Worm (Caenorhabditis elegans): ENCODE results near the gene F54C9.9.

Gene F54C9.9

DNA sequence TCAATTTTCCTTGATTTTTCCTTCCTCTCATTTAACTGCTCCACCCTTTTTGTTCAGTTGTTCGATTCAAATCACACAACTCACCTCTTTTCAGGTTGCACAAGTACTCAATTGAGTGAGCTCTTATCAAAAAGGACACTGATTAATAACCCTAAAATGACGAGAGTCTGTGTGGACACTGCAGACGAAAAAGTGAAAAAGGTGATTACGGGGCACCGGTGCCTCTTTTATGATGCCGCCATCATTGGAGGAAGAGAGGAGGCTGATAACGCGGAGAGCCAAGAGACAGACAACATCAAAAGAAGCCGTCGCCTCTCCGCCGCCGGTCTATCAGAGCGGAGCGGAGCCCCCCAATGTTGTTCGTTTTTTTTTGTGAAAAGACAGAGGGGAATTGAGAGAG is 47.3 kb downstream of the F54C9.9 start, which contains the start of gene sptf-2:
Gene sptf-2 (plus strand): TSS at position 297 of the 400 bp plus-strand sequence.
- TF ChIP-seq ahr-1 (tag; optimal IDR thresholded peaks at IDR 0.05) (no peak), elt-2 (tag; optimal IDR thresholded peaks at IDR 0.05) (peak; percentile 93), fkh-6 (tag; optimal IDR thresholded peaks at IDR 0.05) (no peak), unc-86 (tag; optimal IDR thresholded peaks at IDR 0.05) (no peak), madf-2 (tag; optimal IDR thresholded peaks at IDR 0.05) (no peak)

DNA sequence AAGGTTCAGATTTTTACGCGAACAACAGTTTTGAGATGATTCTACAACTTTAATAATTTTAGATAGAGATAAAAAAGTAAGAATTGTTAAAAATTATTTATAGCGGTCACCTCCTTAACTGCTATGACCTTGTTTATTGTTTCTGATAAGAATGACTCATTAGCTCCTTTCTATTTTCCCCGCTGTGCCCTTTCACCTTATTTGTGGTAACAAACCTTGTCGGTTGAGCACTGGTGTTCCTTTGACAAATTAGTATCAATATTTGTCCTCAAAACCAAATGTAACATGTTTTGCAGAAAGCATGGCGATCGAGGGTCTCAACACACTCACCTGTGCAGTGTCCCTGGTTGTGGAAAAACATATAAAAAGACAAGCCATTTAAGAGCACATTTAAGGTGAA is 48.7 kb downstream of the F54C9.9 start:
- TF ChIP-seq npax-4 (tag; optimal IDR thresholded peaks at IDR 0.05) = no peak
- TF ChIP-seq ceh-30 (tag; optimal IDR thresholded peaks at IDR 0.05) = no peak
- TF ChIP-seq nhr-11 (tag; optimal IDR thresholded peaks at IDR 0.05) = no peak
- TF ChIP-seq dve-1 (tag; optimal IDR thresholded peaks at IDR 0.05) = no peak

DNA sequence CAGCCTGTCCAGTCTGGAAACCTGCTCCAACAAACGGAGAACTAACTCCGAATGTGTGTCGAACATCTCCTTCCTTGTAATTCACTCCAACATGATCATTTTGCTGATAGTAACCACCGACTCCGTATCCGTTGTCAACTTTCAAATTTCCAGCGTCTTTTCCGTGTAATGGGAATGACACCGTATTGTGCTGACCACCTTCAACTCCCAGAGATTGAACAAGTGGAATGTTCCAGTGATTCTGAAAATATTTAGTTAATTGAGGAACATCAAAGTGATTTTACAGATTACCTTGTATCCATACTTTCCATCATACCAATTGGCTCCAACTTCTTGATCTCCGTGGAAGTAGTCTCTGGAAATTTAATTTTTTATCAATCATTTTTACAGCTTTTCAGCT is 50.1 kb downstream of the F54C9.9 start:
- no peak for TF ChIP-seq ceh-31 (tag; optimal IDR thresholded peaks at IDR 0.05)
- no peak for TF ChIP-seq dmd-4 (tag; optimal IDR thresholded peaks at IDR 0.05; ENCODE audit: borderline replicate concordance)
- TF ChIP-seq npax-4 (tag; optimal IDR thresholded peaks at IDR 0.05) = no peak
- no peak for TF ChIP-seq che-1 (tag; optimal IDR thresholded peaks at IDR 0.05)
- no peak for TF ChIP-seq ref-2 (tag; optimal IDR thresholded peaks at IDR 0.05)
- TF ChIP-seq hlh-6 (tag; optimal IDR thresholded peaks at IDR 0.05) = no peak
- TF ChIP-seq tbx-2 (tag; optimal IDR thresholded peaks at IDR 0.05) = no peak
- no peak for TF ChIP-seq nhr-232 (tag; optimal IDR thresholded peaks at IDR 0.05)
- TF ChIP-seq ama-1 (optimal IDR thresholded peaks at IDR 0.05) = no peak
- TF ChIP-seq unc-86 (tag; optimal IDR thresholded peaks at IDR 0.05) = no peak
- no peak for TF ChIP-seq sdc-2 (tag; optimal IDR thresholded peaks at IDR 0.05)
- no peak for TF ChIP-seq pha-4 (tag; optimal IDR thresholded peaks at IDR 0.05)
- no peak for TF ChIP-seq gmeb-2 (tag; optimal IDR thresholded peaks at IDR 0.05)
- no peak for TF ChIP-seq C38D4.7 (GFP tag; optimal IDR thresholded peaks at IDR 0.05)
- TF ChIP-seq odd-2 (tag; optimal IDR thresholded peaks at IDR 0.05) = no peak
- no peak for TF ChIP-seq pax-1 (tag; optimal IDR thresholded peaks at IDR 0.05)
- TF ChIP-seq rnt-1 (tag; optimal IDR thresholded peaks at IDR 0.05) = no peak
- no peak for TF ChIP-seq ceh-9 (tag; optimal IDR thresholded peaks at IDR 0.05)
- TF ChIP-seq ceh-6 (GFP tag; optimal IDR thresholded peaks at IDR 0.05) = no peak

DNA sequence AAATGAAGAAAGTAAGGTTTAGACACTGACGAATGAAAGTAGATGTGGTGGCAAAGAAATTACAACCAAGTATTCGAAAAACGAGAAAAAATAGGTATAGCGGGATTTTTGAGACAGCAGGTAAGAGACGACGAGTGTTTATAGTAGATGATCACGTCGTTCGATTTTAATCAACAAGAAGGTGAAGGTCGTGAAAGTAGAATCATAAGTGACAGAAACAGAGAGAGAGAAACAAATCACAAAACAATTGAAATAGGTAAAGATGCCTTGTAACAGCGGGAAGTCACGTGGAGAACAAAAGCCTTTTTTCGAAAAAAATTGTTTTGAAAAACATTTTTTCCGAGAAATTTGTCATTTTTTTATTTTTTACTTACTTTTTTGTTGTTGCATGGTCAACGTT is 52.2 kb downstream of the F54C9.9 start, which contains the start of gene T22C8.6:
Gene T22C8.6 (minus strand): TSS at position 194 of the 400 bp plus-strand sequence.
- TF ChIP-seq ama-1 (optimal IDR thresholded peaks at IDR 0.05) = no peak

Data from whole organism, late embryonic.